Fruit fly (Drosophila melanogaster) whole organism, embryonic: Measurements from ENCODE around the gene Dad1.

Experiments
- Ada2b ChIP-seq: fragments of 200-800 bp; sonication (Bioruptor generic); IDR thresholded peaks from 2 replicates; pipeline ENCODE4 v1.3.6; 2022; ENCODE audit warnings: missing biosample characterization, missing genetic modification characterization
- CG11093 ChIP-seq: fragments of 200-800 bp; sonication (Bioruptor generic); IDR thresholded peaks from 3 replicates; pipeline ENCODE4 v1.3.6; 2022; ENCODE audit warnings: missing biosample characterization, missing genetic modification characterization
- CG11398 ChIP-seq: fragments of 200-800 bp; sonication (Bioruptor generic); optimal IDR thresholded peaks from 2 replicates; lab custom pipeline; 2016; ENCODE audit warnings: missing biosample characterization, missing genetic modification characterization
- CG1603 ChIP-seq: fragments of 200-800 bp; sonication (Bioruptor generic); optimal IDR thresholded peaks from 2 replicates; lab custom pipeline; 2019; ENCODE audit warnings: missing biosample characterization, mild to moderate bottlenecking, missing genetic modification characterization, moderate library complexity
- CG18764 ChIP-seq: fragments of 200-800 bp; sonication (Bioruptor generic); optimal IDR thresholded peaks from 3 replicates; lab custom pipeline; 2016; ENCODE audit warnings: missing biosample characterization, missing genetic modification characterization
- CG3995 ChIP-seq: fragments of 200-800 bp; sonication (Bioruptor generic); optimal IDR thresholded peaks from 3 replicates; lab custom pipeline; 2016; ENCODE audit warnings: missing biosample characterization, missing genetic modification characterization
- CG43689 ChIP-seq: fragments of 200-800 bp; sonication (Bioruptor generic); IDR thresholded peaks from 2 replicates; pipeline ENCODE4 v1.3.6; 2022; ENCODE audit warnings: missing biosample characterization, missing genetic modification characterization
- CG5245 ChIP-seq: fragments of 200-800 bp; sonication (Bioruptor generic); optimal IDR thresholded peaks from 3 replicates; lab custom pipeline; 2016; ENCODE audit warnings: missing biosample characterization, missing genetic modification characterization
- CG6272 ChIP-seq: fragments of 200-800 bp; sonication (Bioruptor generic); IDR thresholded peaks from 2 replicates; pipeline ENCODE4 v1.3.6; 2022; ENCODE audit warnings: missing biosample characterization, missing genetic modification characterization
- CG6854 ChIP-seq: fragments of 200-800 bp; sonication (Bioruptor generic); optimal IDR thresholded peaks from 3 replicates; lab custom pipeline; 2017; ENCODE audit warnings: missing biosample characterization, mild to moderate bottlenecking, missing genetic modification characterization
- CG7745 ChIP-seq: fragments of 200-800 bp; sonication (Bioruptor generic); optimal IDR thresholded peaks from 2 replicates; lab custom pipeline; 2018; ENCODE audit warnings: missing biosample characterization, mild to moderate bottlenecking, missing genetic modification characterization, moderate library complexity
- D19B ChIP-seq: fragments of 200-800 bp; sonication (Bioruptor generic); optimal IDR thresholded peaks from 2 replicates; lab custom pipeline; 2017; ENCODE audit warnings: missing biosample characterization, mild to moderate bottlenecking, missing genetic modification characterization
- Dbx ChIP-seq: fragments of 200-800 bp; sonication (Bioruptor generic); IDR thresholded peaks from 3 replicates; pipeline ENCODE4 v1.3.6; 2022; ENCODE audit warnings: missing biosample characterization, missing genetic modification characterization
- Ets97D ChIP-seq: fragments of 200-800 bp; sonication (Bioruptor generic); optimal IDR thresholded peaks from 3 replicates; lab custom pipeline; 2016; ENCODE audit warnings: missing biosample characterization, missing genetic modification characterization
- HLH54F ChIP-seq: fragments of 200-800 bp; sonication (Bioruptor generic); optimal IDR thresholded peaks from 3 replicates; lab custom pipeline; 2016; ENCODE audit warnings: missing biosample characterization, missing genetic modification characterization
- MTF-1 ChIP-seq: fragments of 200-800 bp; sonication (Bioruptor generic); optimal IDR thresholded peaks from 2 replicates; lab custom pipeline; 2018; ENCODE audit warnings: missing biosample characterization, mild to moderate bottlenecking, missing genetic modification characterization, borderline replicate concordance
- Mrtf ChIP-seq: fragments of 200-800 bp; sonication (Bioruptor generic); IDR thresholded peaks from 3 replicates; pipeline ENCODE4 v1.3.6; 2022; ENCODE audit warnings: missing biosample characterization, missing genetic modification characterization
- Myb ChIP-seq: fragments of 200-800 bp; sonication (Bioruptor generic); optimal IDR thresholded peaks from 2 replicates; lab custom pipeline; 2016; ENCODE audit warnings: missing biosample characterization, missing genetic modification characterization
- NC2α ChIP-seq: fragments of 200-800 bp; sonication (Bioruptor generic); optimal IDR thresholded peaks from 2 replicates; lab custom pipeline; 2016; ENCODE audit warnings: missing biosample characterization, missing genetic modification characterization
- Nf-YA ChIP-seq: fragments of 200-800 bp; sonication (Bioruptor generic); IDR thresholded peaks from 2 replicates; pipeline ENCODE4 v1.3.6; 2022; ENCODE audit warnings: missing biosample characterization, missing genetic modification characterization
- Opbp ChIP-seq: fragments of 200-800 bp; sonication (Bioruptor generic); IDR thresholded peaks from 3 replicates; pipeline ENCODE4 v1.3.6; 2022; ENCODE audit warnings: missing biosample characterization, missing genetic modification characterization; ENCODE audit not compliant: partially characterized antibody
- Side ChIP-seq: fragments of 200-800 bp; sonication (Bioruptor generic); optimal IDR thresholded peaks from 2 replicates; lab custom pipeline; 2016; ENCODE audit warnings: missing biosample characterization, missing genetic modification characterization
- TFAM ChIP-seq: fragments of 200-800 bp; sonication (Bioruptor generic); optimal IDR thresholded peaks from 2 replicates; lab custom pipeline; 2017; ENCODE audit warnings: missing biosample characterization, missing genetic modification characterization, inconsistent platforms
- Vsx1 ChIP-seq: fragments of 200-800 bp; sonication (Bioruptor generic); optimal IDR thresholded peaks from 2 replicates; lab custom pipeline; 2017; ENCODE audit warnings: missing biosample characterization, mild to moderate bottlenecking, missing genetic modification characterization, missing genetic modification reagents
- abd-A ChIP-seq: fragments of 200-800 bp; sonication (Bioruptor generic); optimal IDR thresholded peaks from 3 replicates; lab custom pipeline; 2019; ENCODE audit warnings: missing biosample characterization, mild to moderate bottlenecking, missing genetic modification characterization, moderate library complexity
- amos ChIP-seq: fragments of 200-800 bp; sonication (Bioruptor generic); IDR thresholded peaks from 2 replicates; pipeline ENCODE4 v1.3.6; 2022; ENCODE audit warnings: missing biosample characterization, missing genetic modification characterization; ENCODE audit not compliant: partially characterized antibody
- bcd ChIP-seq: fragments of 200-800 bp; sonication (Bioruptor generic); optimal IDR thresholded peaks from 2 replicates; lab custom pipeline; 2017; ENCODE audit warnings: missing biosample characterization, mild to moderate bottlenecking, missing genetic modification characterization
- crol ChIP-seq: fragments of 200-800 bp; sonication (Bioruptor generic); IDR thresholded peaks from 2 replicates; pipeline ENCODE4 v1.3.6; 2022; ENCODE audit warnings: missing biosample characterization, missing genetic modification characterization
- dm ChIP-seq: fragments of 200-800 bp; sonication (Bioruptor generic); optimal IDR thresholded peaks from 3 replicates; lab custom pipeline; 2016; ENCODE audit warnings: missing biosample characterization, missing genetic modification characterization
- exex ChIP-seq: fragments of 200-800 bp; sonication (Bioruptor generic); optimal IDR thresholded peaks from 4 replicates; lab custom pipeline; 2018; ENCODE audit warnings: missing biosample characterization, mild to moderate bottlenecking, missing genetic modification characterization, moderate library complexity
- fd96Cb ChIP-seq: fragments of 200-800 bp; sonication (Bioruptor generic); optimal IDR thresholded peaks from 2 replicates; lab custom pipeline; 2018; ENCODE audit warnings: missing biosample characterization, mild to moderate bottlenecking, missing genetic modification characterization, moderate library complexity
- gfzf ChIP-seq: fragments of 200-800 bp; sonication (Bioruptor generic); optimal IDR thresholded peaks from 2 replicates; lab custom pipeline; 2016; ENCODE audit warnings: missing biosample characterization, mild to moderate bottlenecking, missing genetic modification characterization, moderate library complexity
- grn ChIP-seq: fragments of 200-800 bp; sonication (Bioruptor generic); optimal IDR thresholded peaks from 3 replicates; lab custom pipeline; 2017; ENCODE audit warnings: missing biosample characterization, missing genetic modification characterization
- jumu ChIP-seq: fragments of 200-800 bp; sonication (Bioruptor generic); optimal IDR thresholded peaks from 3 replicates; lab custom pipeline; 2016; ENCODE audit warnings: missing biosample characterization, missing genetic modification characterization
- knrl ChIP-seq: fragments of 200-800 bp; sonication (Bioruptor generic); IDR thresholded peaks from 3 replicates; pipeline ENCODE4 v1.3.6; 2022; ENCODE audit warnings: missing biosample characterization, missing genetic modification characterization; ENCODE audit not compliant: partially characterized antibody
- oc ChIP-seq: fragments of 200-800 bp; sonication (Bioruptor generic); optimal IDR thresholded peaks from 2 replicates; lab custom pipeline; 2018; ENCODE audit warnings: missing biosample characterization, mild to moderate bottlenecking, missing genetic modification characterization, moderate library complexity
- org-1 ChIP-seq: fragments of 200-800 bp; sonication (Bioruptor generic); optimal IDR thresholded peaks from 2 replicates; lab custom pipeline; 2017; ENCODE audit warnings: missing biosample characterization, missing genetic modification characterization
- pita ChIP-seq: fragments of 200-800 bp; sonication (Bioruptor generic); optimal IDR thresholded peaks from 2 replicates; lab custom pipeline; 2017; ENCODE audit warnings: missing biosample characterization, mild to moderate bottlenecking, missing genetic modification characterization
- pros ChIP-seq: fragments of 200-800 bp; sonication (Bioruptor generic); optimal IDR thresholded peaks from 3 replicates; lab custom pipeline; 2019; ENCODE audit warnings: missing biosample characterization, mild to moderate bottlenecking, missing genetic modification characterization, moderate library complexity
- pum ChIP-seq: fragments of 200-800 bp; sonication (Bioruptor generic); optimal IDR thresholded peaks from 2 replicates; lab custom pipeline; 2016; ENCODE audit warnings: missing biosample characterization, missing genetic modification characterization
- salm ChIP-seq: fragments of 200-800 bp; sonication (Bioruptor generic); optimal IDR thresholded peaks from 2 replicates; lab custom pipeline; 2018; ENCODE audit warnings: missing biosample characterization, mild to moderate bottlenecking, missing genetic modification characterization
- shn ChIP-seq: fragments of 200-800 bp; sonication (Bioruptor generic); optimal IDR thresholded peaks from 3 replicates; lab custom pipeline; 2016; ENCODE audit warnings: missing biosample characterization, missing genetic modification characterization
- slou ChIP-seq: fragments of 200-800 bp; sonication (Bioruptor generic); optimal IDR thresholded peaks from 3 replicates; lab custom pipeline; 2016; ENCODE audit warnings: missing biosample characterization, missing genetic modification characterization
- stwl ChIP-seq: fragments of 200-800 bp; sonication (Bioruptor generic); optimal IDR thresholded peaks from 3 replicates; lab custom pipeline; 2018; ENCODE audit warnings: missing biosample characterization, mild to moderate bottlenecking, missing genetic modification characterization, moderate library complexity
- trem ChIP-seq: fragments of 200-800 bp; optimal IDR thresholded peaks from 3 replicates; lab custom pipeline; 2019; ENCODE audit warnings: missing biosample characterization, mild to moderate bottlenecking, missing genetic modification characterization, moderate library complexity
- twi ChIP-seq: fragments of 200-800 bp; optimal IDR thresholded peaks from 2 replicates; lab custom pipeline; 2019; ENCODE audit warnings: missing biosample characterization, mild to moderate bottlenecking, missing genetic modification characterization, moderate library complexity
- unc-4 ChIP-seq: fragments of 200-800 bp; sonication (Bioruptor generic); IDR thresholded peaks from 2 replicates; pipeline ENCODE4 v1.3.6; 2022; ENCODE audit warnings: missing biosample characterization, missing genetic modification characterization; ENCODE audit not compliant: partially characterized antibody
- zf30C ChIP-seq: fragments of 200-800 bp; sonication (Bioruptor generic); optimal IDR thresholded peaks from 3 replicates; lab custom pipeline; 2018; ENCODE audit warnings: missing biosample characterization, mild to moderate bottlenecking, missing genetic modification characterization

The Dad1 gene

dm6 chr2L:8370364-8371326 is 13.3 kb downstream of the Dad1 start, which contains the start of gene CG17292 (continued):
- no peak for TF ChIP-seq fd96Cb (tag; lab: Kevin White, UChicago)
- TF ChIP-seq pita, result no peak
- no peak for TF ChIP-seq D19B (GFP tag; lab: Kevin White, UChicago)
- TF ChIP-seq Side (GFP tag; lab: Kevin White, UChicago), result peak; percentile 43
- TF ChIP-seq NC2α (GFP tag; lab: Kevin White, UChicago), result peak; percentile 19
- peak; percentile 17 for TF ChIP-seq grn
- TF ChIP-seq Dbx (GFP tag; lab: Robert Waterston, UW), result peak; percentile 82; the same call in 2 of the 3 replicates
- TF ChIP-seq twi (tag; lab: Kevin White, UChicago), result no peak
- no peak for TF ChIP-seq dm (GFP tag; lab: Kevin White, UChicago)
- TF ChIP-seq oc, result peak; percentile 70
- TF ChIP-seq zf30C, result no peak
- TF ChIP-seq Vsx1 (GFP tag; lab: Kevin White, UChicago), result peak; percentile 62
- TF ChIP-seq CG18764 (GFP tag; lab: Kevin White, UChicago), result peak; percentile 76
- TF ChIP-seq salm (tag; lab: Kevin White, UChicago), result no peak
- peak; percentile 94 for TF ChIP-seq amos (GFP tag; lab: Robert Waterston, UW)
- peak; percentile 46 for TF ChIP-seq Myb (GFP tag; lab: Kevin White, UChicago)
- no peak for TF ChIP-seq CG6854 (GFP tag; lab: Kevin White, UChicago)
- peak; percentile 41; the same call in 1 of the 2 replicates for TF ChIP-seq Nf-YA
- TF ChIP-seq gfzf (GFP tag; lab: Kevin White, UChicago), result peak; percentile 53
- peak; percentile 95 for TF ChIP-seq Opbp
- peak; percentile 91 for TF ChIP-seq abd-A (tag; lab: Kevin White, UChicago)
- no peak for TF ChIP-seq slou (GFP tag; lab: Kevin White, UChicago)
- TF ChIP-seq pum (GFP tag; lab: Kevin White, UChicago), result no peak
- TF ChIP-seq trem (tag; lab: Kevin White, UChicago), result no peak
- TF ChIP-seq CG11093 (GFP tag; lab: Robert Waterston, UW), result no peak
- peak; percentile 36 for TF ChIP-seq Ets97D
- TF ChIP-seq HLH54F (GFP tag; lab: Kevin White, UChicago), result no peak
- peak; percentile 91 for TF ChIP-seq knrl (GFP tag; lab: Robert Waterston, UW)
- no peak; the same call in 2 of the 3 replicates for TF ChIP-seq Mrtf (GFP tag; lab: Robert Waterston, UW)
- peak; percentile 49 for TF ChIP-seq CG6272 (GFP tag; lab: Robert Waterston, UW)
- peak; percentile 50 for TF ChIP-seq CG11398
- peak; percentile 46 for TF ChIP-seq shn (GFP tag; lab: Kevin White, UChicago)
- no peak for TF ChIP-seq TFAM (GFP tag; lab: Kevin White, UChicago)
- peak; percentile 61 for TF ChIP-seq bcd (GFP tag; lab: Kevin White, UChicago)
- no peak for TF ChIP-seq CG5245 (GFP tag; lab: Kevin White, UChicago)
- TF ChIP-seq CG1603 (tag; lab: Kevin White, UChicago), result peak; percentile 61
- peak; percentile 20; the same call in 1 of the 2 replicates for TF ChIP-seq Ada2b (GFP tag; lab: Robert Waterston, UW)
- peak; percentile 62 for TF ChIP-seq stwl (tag; lab: Kevin White, UChicago)
- TF ChIP-seq CG43689 (GFP tag; lab: Robert Waterston, UW), result no peak
- TF ChIP-seq unc-4 (GFP tag; lab: Robert Waterston, UW), result peak; percentile 89
- no peak; the same call in 1 of the 2 replicates for TF ChIP-seq crol
- peak; percentile 19 for TF ChIP-seq CG3995 (GFP tag; lab: Kevin White, UChicago)
- TF ChIP-seq MTF-1 (GFP tag; lab: Kevin White, UChicago), result peak; percentile 23
- TF ChIP-seq exex (tag; lab: Kevin White, UChicago), result peak; percentile 94
- no peak for TF ChIP-seq pros (GFP tag; lab: Kevin White, UChicago)
- no peak for TF ChIP-seq jumu
- no peak for TF ChIP-seq CG7745 (tag; lab: Kevin White, UChicago)
- peak; percentile 43 for TF ChIP-seq org-1 (GFP tag; lab: Kevin White, UChicago)
